Fruit fly (Drosophila melanogaster) S2 (cell line): ENCODE results near the gene CG3323.

Experiments used
- CG8478 ChIP-seq: fragments of >200 bp; optimal IDR thresholded peaks from 2 replicates; lab custom pipeline; 2018
- CTCF ChIP-seq, 2 experiments: fragments of >200 bp; optimal IDR thresholded peaks; 2 replicates each; lab custom pipeline; 2018

DNA sequence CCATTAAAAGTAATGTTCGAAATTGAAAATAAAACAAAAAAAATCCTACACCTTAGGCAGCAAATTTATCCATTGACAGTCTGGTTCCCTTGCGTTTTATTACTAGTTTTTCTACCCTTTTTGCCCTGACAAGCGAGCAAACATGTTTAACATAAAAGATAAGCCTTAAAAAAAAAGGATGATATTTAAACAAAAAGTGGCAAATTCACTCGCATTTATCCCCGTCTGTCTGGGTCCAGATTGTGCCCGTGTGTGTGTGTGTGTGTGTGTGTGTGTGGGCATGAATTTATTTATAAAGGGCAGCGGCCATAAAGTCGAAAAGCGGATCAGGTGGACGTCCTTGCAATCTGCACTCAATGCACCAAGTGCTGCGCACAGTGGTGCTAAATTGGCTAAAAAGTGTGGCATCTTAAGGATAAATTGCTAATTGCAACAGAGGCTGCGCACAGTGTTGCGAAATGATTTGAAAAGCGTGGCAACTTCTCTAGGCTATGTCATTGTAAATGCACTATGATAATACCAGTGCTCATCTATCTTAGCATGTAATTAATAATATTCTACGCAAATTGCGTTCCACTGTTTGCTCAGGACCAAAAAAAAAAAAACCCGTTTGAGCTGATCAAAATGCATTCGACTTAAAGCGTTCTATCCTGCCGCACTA is 4.7 kb downstream of the CG3323 start:
- no peak for TF ChIP-seq CTCF (optimal IDR thresholded peaks at IDR 0.05; lab: Kevin White, UChicago)
- no peak for TF ChIP-seq CG8478 (lab: Kevin White, UChicago)
